Worm (Caenorhabditis elegans): ENCODE results near the gene Y22D7AL.16.

The Y22D7AL.16 gene

DNA sequence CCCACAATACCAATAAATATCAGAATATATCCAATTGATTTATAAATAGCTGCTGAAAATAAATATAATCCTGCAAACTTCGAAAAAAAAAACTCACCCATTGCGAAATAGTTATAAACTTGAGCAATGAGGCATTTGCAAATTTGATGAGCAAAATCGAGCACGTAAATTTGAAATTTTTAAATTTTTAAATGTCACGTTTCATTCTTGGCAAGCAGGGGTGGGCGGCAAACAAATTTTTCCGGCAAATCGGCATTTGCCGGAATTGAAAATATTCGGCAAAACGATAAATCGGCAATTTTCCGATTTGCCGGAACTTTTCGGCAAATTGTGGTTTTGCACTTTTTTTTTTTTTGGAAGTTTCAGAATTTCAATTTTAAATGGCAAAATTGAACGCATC, 24.9 kb upstream of the Y22D7AL.16 start, which contains the start of gene Y22D7AR.14:
Gene Y22D7AR.14, minus strand, starts transcription at position 101 of the 400 bp plus-strand sequence.
- TF ChIP-seq F57C9.4 (tag; optimal IDR thresholded peaks at IDR 0.05) = no peak
- no peak for TF ChIP-seq ztf-6 (GFP tag; IDR thresholded peaks at IDR 0.05)
- no peak for TF ChIP-seq ceh-40 (GFP tag; IDR thresholded peaks at IDR 0.05)
- TF ChIP-seq bed-2 (GFP tag; IDR thresholded peaks at IDR 0.05) = no peak
- no peak for TF ChIP-seq attf-3 (GFP tag; conservative IDR thresholded peaks at IDR 0.05)
- TF ChIP-seq dox-1 (GFP tag; IDR thresholded peaks at IDR 0.05) = no peak
- TF ChIP-seq somi-1 (GFP tag; optimal IDR thresholded peaks at IDR 0.05) = no peak
- TF ChIP-seq snpc-1.3 (tag; optimal IDR thresholded peaks at IDR 0.05; ENCODE audit: insufficient read depth) = no peak
- TF ChIP-seq F55B11.4 (tag; optimal IDR thresholded peaks at IDR 0.05; ENCODE audit: borderline replicate concordance, insufficient read depth) = no peak
- TF ChIP-seq ZK185.1 (tag; optimal IDR thresholded peaks at IDR 0.05; ENCODE audit: poor library complexity, severe bottlenecking) = no peak
- TF ChIP-seq hlh-26 (GFP tag; conservative IDR thresholded peaks at IDR 0.05) = no peak
- TF ChIP-seq cebp-2 (GFP tag; IDR thresholded peaks at IDR 0.05) = no peak
- TF ChIP-seq Y53F4B.3 (GFP tag; IDR thresholded peaks at IDR 0.05) = no peak
- TF ChIP-seq chd-7 (tag; optimal IDR thresholded peaks at IDR 0.05) = no peak

DNA sequence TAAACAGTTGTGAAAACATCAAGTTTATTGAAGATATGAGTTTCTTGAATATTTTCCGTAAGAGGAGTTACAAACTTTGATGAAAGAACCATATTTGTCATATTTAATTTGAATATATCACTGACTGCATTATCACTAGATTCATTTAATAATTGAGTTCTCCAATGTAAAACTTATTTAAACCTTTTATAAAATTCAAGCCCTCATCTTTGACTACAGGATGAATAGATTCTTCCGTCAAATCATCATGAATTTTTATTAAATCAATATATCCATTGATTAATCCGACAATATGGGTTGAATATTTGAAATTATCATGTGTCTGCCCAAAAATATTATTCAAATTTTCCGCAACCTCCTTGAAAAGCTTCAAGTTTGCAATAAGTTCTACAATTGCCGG, 23.0 kb upstream of the Y22D7AL.16 start, which contains the start of gene Y22D7AR.7:
Gene Y22D7AR.7, minus strand, starts transcription at position 101 of the 400 bp plus-strand sequence.
- TF ChIP-seq atf-7 (tag; optimal IDR thresholded peaks at IDR 0.05) = no peak

- no peak for TF ChIP-seq snpc-1.3 (tag; optimal IDR thresholded peaks at IDR 0.05; ENCODE audit: insufficient read depth)
- no peak for TF ChIP-seq cebp-1 (GFP tag; IDR thresholded peaks at IDR 0.05)
- no peak for TF ChIP-seq cebp-1 (tag; optimal IDR thresholded peaks at IDR 0.05)
- TF ChIP-seq akir-1 (GFP tag; optimal IDR thresholded peaks at IDR 0.05) = no peak
- TF ChIP-seq ztf-28 (GFP tag; IDR thresholded peaks at IDR 0.05) = no peak
- TF ChIP-seq Y67H2A.10 (GFP tag; conservative IDR thresholded peaks at IDR 0.05) = no peak
- no peak for TF ChIP-seq ztf-22 (GFP tag; optimal IDR thresholded peaks at IDR 0.05)
- no peak for TF ChIP-seq mxl-1 (tag; optimal IDR thresholded peaks at IDR 0.05)
- no peak for TF ChIP-seq hrde-1 (tag; optimal IDR thresholded peaks at IDR 0.05; ENCODE audit: borderline replicate concordance)
- no peak for TF ChIP-seq K12H6.12 (tag; optimal IDR thresholded peaks at IDR 0.05)
- 0 out of 2 replicates have a peak, but pooled peaks have one; percentile 22 for TF ChIP-seq C06A6.2 (GFP tag; conservative IDR thresholded peaks at IDR 0.05)
- peak; percentile 80 for TF ChIP-seq hmg-1.2 (GFP tag; IDR thresholded peaks at IDR 0.05)
- peak; percentile 27 for TF ChIP-seq somi-1 (GFP tag; optimal IDR thresholded peaks at IDR 0.05)
These were observed 17.2 kb upstream of the Y22D7AL.16 start for ce11 chrIII:1682262-1682661.

DNA sequence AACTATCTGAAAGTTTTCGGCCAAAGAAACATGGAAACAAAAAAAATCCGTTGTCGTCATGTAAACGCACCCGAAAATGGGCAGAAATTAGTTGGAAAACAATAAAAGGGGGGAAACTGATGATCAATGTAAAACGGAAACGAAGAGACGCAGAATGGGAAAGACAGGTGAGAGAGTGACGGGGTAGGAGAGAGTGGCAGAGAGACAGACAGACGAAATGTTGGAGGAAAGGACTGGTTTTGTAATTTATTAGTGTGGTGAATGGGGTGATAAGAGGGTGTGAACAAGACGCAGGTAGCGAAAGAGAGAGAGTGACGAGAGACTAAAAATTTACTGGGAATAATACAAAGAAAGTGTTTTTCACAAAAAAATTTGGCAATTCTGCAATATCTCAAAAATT, 16.0 kb upstream of the Y22D7AL.16 start:
- TF ChIP-seq ama-1 (optimal IDR thresholded peaks at IDR 0.05) (no peak), ama-1 (GFP tag; optimal IDR thresholded peaks at IDR 0.05) (no peak), ceh-40 (GFP tag; IDR thresholded peaks at IDR 0.05) (no peak), F52B5.7 (tag; optimal IDR thresholded peaks at IDR 0.05) (no peak), ceh-27 (GFP tag; optimal IDR thresholded peaks at IDR 0.05) (no peak), hlh-26 (GFP tag; conservative IDR thresholded peaks at IDR 0.05) (no peak), zim-3 (tag; optimal IDR thresholded peaks at IDR 0.05) (no peak), unc-62 (GFP tag; optimal IDR thresholded peaks at IDR 0.05) (peak; percentile 32), ceh-91 (GFP tag; IDR thresholded peaks at IDR 0.05) (no peak), mcd-1 (GFP tag; IDR thresholded peaks at IDR 0.05) (0 out of 2 replicates have a peak, but pooled peaks have one; percentile 9), xnd-1 (tag; optimal IDR thresholded peaks at IDR 0.05) (no peak), attf-6 (GFP tag; IDR thresholded peaks at IDR 0.05) (no peak), sptf-2 (GFP tag; optimal IDR thresholded peaks at IDR 0.05) (no peak), rpc-1 (optimal IDR thresholded peaks at IDR 0.05) (no peak), rpc-1 (tag; optimal IDR thresholded peaks at IDR 0.05) (no peak), madf-10 (tag; optimal IDR thresholded peaks at IDR 0.05) (peak; percentile 10), lin-40 (tag; optimal IDR thresholded peaks at IDR 0.05) (no peak), F37B4.10 (GFP tag; IDR thresholded peaks at IDR 0.05) (no peak), efl-1 (GFP tag; optimal IDR thresholded peaks at IDR 0.05) (no peak), B0019.2 (GFP tag; conservative IDR thresholded peaks at IDR 0.05) (no peak), ztf-6 (GFP tag; IDR thresholded peaks at IDR 0.05) (no peak), T26A5.8 (tag; optimal IDR thresholded peaks at IDR 0.05) (no peak), rec-8 (tag; optimal IDR thresholded peaks at IDR 0.05) (no peak)
